Worm (Caenorhabditis elegans) whole organism, L2 larva: ENCODE measurements around the gene clc-13.

Experiments
- C34F6.9 ChIP-seq: fragments of 150-350 bp; optimal IDR thresholded peaks from 2 replicates; lab custom pipeline; 2014; ENCODE audit warnings: missing biosample characterization, missing genetic modification characterization
- ZK546.5 ChIP-seq: sonication (generic microtip); optimal IDR thresholded peaks from 2 replicates; lab custom pipeline; 2017; ENCODE audit warnings: missing biosample characterization, missing genetic modification characterization
- ama-1 ChIP-seq: fragments of 150-350 bp; optimal IDR thresholded peaks from 2 replicates; lab custom pipeline; 2018; ENCODE audit warnings: inconsistent platforms
- lin-11 ChIP-seq: fragments of 150-350 bp; sonication (generic microtip); optimal IDR thresholded peaks from 2 replicates; lab custom pipeline; 2014; ENCODE audit warnings: missing biosample characterization, missing genetic modification characterization, inconsistent platforms, mixed read lengths
- lsy-2 ChIP-seq, 2 experiments: fragments of 150-350 bp in 1 of 2; sonication (generic microtip) in 1 of 2; optimal IDR thresholded peaks; 2 replicates each; lab custom pipeline; 2014 to 2017; ENCODE audit warnings: missing biosample characterization in 2 of 2, missing genetic modification characterization in 2 of 2
- nhr-10 ChIP-seq: sonication (generic microtip); optimal IDR thresholded peaks from 2 replicates; lab custom pipeline; 2017; ENCODE audit warnings: missing biosample characterization, missing genetic modification characterization
- nhr-25 ChIP-seq: fragments of 150-350 bp; sonication (generic microtip); optimal IDR thresholded peaks from 3 replicates; lab custom pipeline; 2014; ENCODE audit warnings: missing biosample characterization, missing genetic modification characterization
- skn-1 ChIP-seq: sonication (generic microtip); optimal IDR thresholded peaks from 2 replicates; lab custom pipeline; 2017; ENCODE audit warnings: missing biosample characterization, missing genetic modification characterization
- snpc-4 ChIP-seq: fragments of 150-350 bp; optimal IDR thresholded peaks from 2 replicates; lab custom pipeline; 2014; ENCODE audit warnings: missing biosample characterization, missing genetic modification characterization

DNA sequence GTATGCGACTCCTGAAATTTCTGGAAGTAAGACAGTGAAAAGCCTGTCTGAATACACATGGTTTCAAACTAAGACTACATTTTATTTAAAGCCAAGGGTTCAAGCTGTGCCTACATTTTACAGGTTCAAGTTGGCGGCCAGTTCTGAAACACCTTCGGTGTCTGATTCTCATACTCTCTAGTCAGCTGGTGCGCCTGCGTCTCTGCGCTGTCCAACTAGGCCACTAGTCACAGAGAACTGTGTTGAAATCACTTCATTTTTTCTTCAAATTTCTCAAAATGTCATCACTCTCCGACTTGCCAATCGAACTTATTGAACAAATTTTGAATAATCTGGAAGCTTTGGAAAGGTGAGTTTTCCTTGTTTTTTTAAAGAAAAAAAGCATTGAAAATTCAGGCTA is 47.6 kb upstream of the clc-13 start, which contains the start of gene fbxa-90:
- TF ChIP-seq ZK546.5 (tag; lab: Kevin White, UChicago) (no peak), ama-1 (lab: Kevin White, UChicago) (no peak), skn-1 (no peak), snpc-4 (tag; lab: Kevin White, UChicago) (no peak), nhr-25 (tag; lab: Kevin White, UChicago) (no peak), lin-11 (tag; lab: Kevin White, UChicago) (no peak), nhr-10 (no peak), C34F6.9 (tag; lab: Kevin White, UChicago) (no peak), lsy-2 (tag; optimal IDR thresholded peaks at IDR 0.05; lab: Kevin White, UChicago) (no peak)
